Fruit fly (Drosophila melanogaster) whole organism, embryonic: ENCODE results near the gene CG32313.

ENCODE experiments used
- Abd-B ChIP-seq: fragments of 200-800 bp; sonication (Bioruptor generic); optimal IDR thresholded peaks from 2 replicates; lab custom pipeline; 2018; ENCODE audit warnings: missing biosample characterization, mild to moderate bottlenecking, missing genetic modification characterization, moderate library complexity
- Antp ChIP-seq: fragments of 200-800 bp; sonication (Bioruptor generic); optimal IDR thresholded peaks from 3 replicates; lab custom pipeline; 2016; ENCODE audit warnings: missing biosample characterization, missing genetic modification characterization
- Bdp1 ChIP-seq: fragments of 200-800 bp; sonication (Bioruptor generic); optimal IDR thresholded peaks from 3 replicates; lab custom pipeline; 2016; ENCODE audit warnings: missing biosample characterization, missing genetic modification characterization
- Blimp-1 ChIP-seq: fragments of 200-800 bp; sonication (Bioruptor generic); optimal IDR thresholded peaks from 3 replicates; lab custom pipeline; 2018; ENCODE audit warnings: missing biosample characterization, missing genetic modification characterization, mild to moderate bottlenecking, moderate library complexity, missing genetic modification reagents
- BtbVII ChIP-seq: fragments of 200-800 bp; sonication (Bioruptor generic); optimal IDR thresholded peaks from 3 replicates; lab custom pipeline; 2017; ENCODE audit warnings: missing biosample characterization, mild to moderate bottlenecking, missing genetic modification characterization
- CG10209 ChIP-seq: fragments of 200-800 bp; sonication (Bioruptor generic); optimal IDR thresholded peaks from 3 replicates; lab custom pipeline; 2017; ENCODE audit warnings: missing biosample characterization, mild to moderate bottlenecking, missing genetic modification characterization, missing genetic modification reagents
- CG12071 ChIP-seq: fragments of 200-800 bp; sonication (Bioruptor generic); optimal IDR thresholded peaks from 3 replicates; lab custom pipeline; 2018; ENCODE audit warnings: missing biosample characterization, mild to moderate bottlenecking, missing genetic modification characterization
- CG13287 ChIP-seq: fragments of 200-800 bp; sonication (Bioruptor generic); IDR thresholded peaks from 2 replicates; pipeline ENCODE4 v1.3.6; 2022; ENCODE audit warnings: missing biosample characterization, missing genetic modification characterization; ENCODE audit not compliant: partially characterized antibody
- CG13775 ChIP-seq: fragments of 200-800 bp; sonication (Bioruptor generic); optimal IDR thresholded peaks from 3 replicates; lab custom pipeline; 2017; ENCODE audit warnings: missing biosample characterization, mild to moderate bottlenecking, missing genetic modification characterization
- CG14710 ChIP-seq: fragments of 200-800 bp; sonication (Bioruptor generic); optimal IDR thresholded peaks from 3 replicates; lab custom pipeline; 2019; ENCODE audit warnings: missing biosample characterization, mild to moderate bottlenecking, missing genetic modification characterization, moderate library complexity
- CG15479 ChIP-seq: fragments of 200-800 bp; sonication (Bioruptor generic); optimal IDR thresholded peaks from 3 replicates; lab custom pipeline; 2019; ENCODE audit warnings: missing biosample characterization, mild to moderate bottlenecking, missing genetic modification characterization, moderate library complexity
- CG15514 ChIP-seq: fragments of 200-800 bp; sonication (Bioruptor generic); optimal IDR thresholded peaks from 3 replicates; lab custom pipeline; 2017; ENCODE audit warnings: missing biosample characterization, missing genetic modification characterization, mild to moderate bottlenecking, moderate library complexity, missing genetic modification reagents
- CG15601 ChIP-seq: fragments of 200-800 bp; sonication (Bioruptor generic); optimal IDR thresholded peaks from 3 replicates; lab custom pipeline; 2019; ENCODE audit warnings: missing biosample characterization, mild to moderate bottlenecking, missing genetic modification characterization, moderate library complexity
- CG17385 ChIP-seq: fragments of 200-800 bp; sonication (Bioruptor generic); optimal IDR thresholded peaks from 3 replicates; lab custom pipeline; 2018; ENCODE audit warnings: missing biosample characterization, mild to moderate bottlenecking, missing genetic modification characterization
- CG30403 ChIP-seq: fragments of 200-800 bp; sonication (Bioruptor generic); optimal IDR thresholded peaks from 3 replicates; lab custom pipeline; 2016; ENCODE audit warnings: missing biosample characterization, missing genetic modification characterization
- CG3163 ChIP-seq: fragments of 200-800 bp; sonication (Bioruptor generic); optimal IDR thresholded peaks from 3 replicates; lab custom pipeline; 2016; ENCODE audit warnings: missing biosample characterization, missing genetic modification characterization
- CG33213 ChIP-seq: fragments of 200-800 bp; sonication (Bioruptor generic); optimal IDR thresholded peaks from 3 replicates; lab custom pipeline; 2016; ENCODE audit warnings: missing biosample characterization, missing genetic modification characterization
- CG4617 ChIP-seq: fragments of 200-800 bp; sonication (Bioruptor generic); optimal IDR thresholded peaks from 3 replicates; lab custom pipeline; 2016; ENCODE audit warnings: missing biosample characterization, missing genetic modification characterization, borderline replicate concordance
- CG4820 ChIP-seq: fragments of 200-800 bp; sonication (Bioruptor generic); optimal IDR thresholded peaks from 3 replicates; lab custom pipeline; 2016; ENCODE audit warnings: missing biosample characterization, missing genetic modification characterization
- CG7556 ChIP-seq: fragments of 200-800 bp; sonication (Bioruptor generic); optimal IDR thresholded peaks from 2 replicates; lab custom pipeline; 2017; ENCODE audit warnings: missing biosample characterization, mild to moderate bottlenecking, missing genetic modification characterization
- H15 ChIP-seq: fragments of 200-800 bp; sonication (Bioruptor generic); IDR thresholded peaks from 3 replicates; pipeline ENCODE4 v1.3.6; 2022; ENCODE audit warnings: missing biosample characterization, missing genetic modification characterization
- Jarid2 ChIP-seq: fragments of 200-800 bp; sonication (Bioruptor generic); optimal IDR thresholded peaks from 3 replicates; lab custom pipeline; 2017; ENCODE audit warnings: mild to moderate bottlenecking, missing biosample characterization, missing genetic modification reagents, missing genetic modification characterization
- Kr ChIP-seq: fragments of 200-800 bp; sonication (Bioruptor generic); optimal IDR thresholded peaks from 2 replicates; lab custom pipeline; 2017; ENCODE audit warnings: missing biosample characterization, mild to moderate bottlenecking, missing genetic modification characterization
- MESR4 ChIP-seq: fragments of 200-800 bp; sonication (Bioruptor generic); optimal IDR thresholded peaks from 2 replicates; lab custom pipeline; 2018; ENCODE audit warnings: missing biosample characterization, mild to moderate bottlenecking, missing genetic modification characterization, moderate library complexity
- Mad ChIP-seq: fragments of 200-800 bp; sonication (Bioruptor generic); optimal IDR thresholded peaks from 2 replicates; lab custom pipeline; 2016; ENCODE audit warnings: missing biosample characterization, missing genetic modification characterization
- NC2β ChIP-seq: fragments of 200-800 bp; sonication (Bioruptor generic); optimal IDR thresholded peaks from 2 replicates; lab custom pipeline; 2016; ENCODE audit warnings: missing biosample characterization, missing genetic modification characterization
- NFAT ChIP-seq: fragments of 200-800 bp; sonication (Bioruptor generic); IDR thresholded peaks from 2 replicates; pipeline ENCODE4 v1.3.6; 2022; ENCODE audit warnings: missing biosample characterization, missing genetic modification characterization
- Oli ChIP-seq: fragments of 200-800 bp; sonication (Bioruptor generic); optimal IDR thresholded peaks from 2 replicates; lab custom pipeline; 2018; ENCODE audit warnings: missing biosample characterization, mild to moderate bottlenecking, missing genetic modification characterization, moderate library complexity
- Ravus ChIP-seq: fragments of 200-800 bp; sonication (Bioruptor generic); IDR thresholded peaks from 2 replicates; pipeline ENCODE4 v1.3.6; 2022; ENCODE audit warnings: missing biosample characterization, missing genetic modification characterization
- Spps ChIP-seq: fragments of 200-800 bp; sonication (Bioruptor generic); optimal IDR thresholded peaks from 2 replicates; lab custom pipeline; 2018; ENCODE audit warnings: missing biosample characterization, mild to moderate bottlenecking, missing genetic modification characterization
- Xrp1 ChIP-seq: fragments of 200-800 bp; sonication (Bioruptor generic); IDR thresholded peaks from 2 replicates; pipeline ENCODE4 v1.3.6; 2022; ENCODE audit warnings: missing biosample characterization, missing genetic modification characterization
- ab ChIP-seq: fragments of 200-800 bp; sonication (Bioruptor generic); optimal IDR thresholded peaks from 2 replicates; lab custom pipeline; 2016; ENCODE audit warnings: missing biosample characterization, missing genetic modification characterization
- ci ChIP-seq: fragments of 200-800 bp; sonication (Bioruptor generic); IDR thresholded peaks from 3 replicates; pipeline ENCODE4 v1.3.6; 2022; ENCODE audit warnings: missing biosample characterization, missing genetic modification characterization
- fd102C ChIP-seq: fragments of 200-800 bp; sonication (Bioruptor generic); optimal IDR thresholded peaks from 2 replicates; lab custom pipeline; 2018; ENCODE audit warnings: missing biosample characterization, mild to moderate bottlenecking, missing genetic modification characterization, moderate library complexity
- fd64A ChIP-seq: fragments of 200-800 bp; sonication (Bioruptor generic); optimal IDR thresholded peaks from 3 replicates; lab custom pipeline; 2018; ENCODE audit warnings: missing biosample characterization, mild to moderate bottlenecking, missing genetic modification characterization
- gsb ChIP-seq: fragments of 200-800 bp; sonication (Bioruptor generic); IDR thresholded peaks from 2 replicates; pipeline ENCODE4 v1.3.6; 2022; ENCODE audit warnings: missing biosample characterization, missing genetic modification characterization
- gt ChIP-seq: fragments of 200-800 bp; sonication (Bioruptor generic); IDR thresholded peaks from 2 replicates; pipeline ENCODE4 v1.3.6; 2022; ENCODE audit warnings: missing biosample characterization, missing genetic modification characterization
- inv ChIP-seq: fragments of 200-800 bp; sonication (Bioruptor generic); IDR thresholded peaks from 2 replicates; pipeline ENCODE4 v1.3.6; 2022; ENCODE audit warnings: missing biosample characterization, missing genetic modification characterization; ENCODE audit not compliant: partially characterized antibody
- jumu ChIP-seq: fragments of 200-800 bp; sonication (Bioruptor generic); optimal IDR thresholded peaks from 3 replicates; lab custom pipeline; 2016; ENCODE audit warnings: missing biosample characterization, missing genetic modification characterization
- lab ChIP-seq: fragments of 200-800 bp; sonication (Bioruptor generic); optimal IDR thresholded peaks from 3 replicates; lab custom pipeline; 2017; ENCODE audit warnings: missing biosample characterization, missing genetic modification characterization, mild to moderate bottlenecking, moderate library complexity, missing genetic modification reagents
- org-1 ChIP-seq: fragments of 200-800 bp; sonication (Bioruptor generic); optimal IDR thresholded peaks from 2 replicates; lab custom pipeline; 2017; ENCODE audit warnings: missing biosample characterization, missing genetic modification characterization
- pzg ChIP-seq: fragments of 200-800 bp; sonication (Bioruptor generic); optimal IDR thresholded peaks from 3 replicates; lab custom pipeline; 2018; ENCODE audit warnings: missing biosample characterization, mild to moderate bottlenecking, missing genetic modification characterization, moderate library complexity
- ro ChIP-seq: fragments of 200-800 bp; sonication (Bioruptor generic); IDR thresholded peaks from 2 replicates; pipeline ENCODE4 v1.3.6; 2022; ENCODE audit warnings: missing biosample characterization, missing genetic modification characterization
- row ChIP-seq: fragments of 200-800 bp; sonication (Bioruptor generic); IDR thresholded peaks from 3 replicates; pipeline ENCODE4 v1.3.6; 2022; ENCODE audit warnings: missing biosample characterization, missing genetic modification characterization
- sens-2 ChIP-seq: fragments of 200-800 bp; sonication (Bioruptor generic); IDR thresholded peaks from 2 replicates; pipeline ENCODE4 v1.3.6; 2022; ENCODE audit warnings: missing biosample characterization, missing genetic modification characterization
- sisA ChIP-seq: fragments of 200-800 bp; sonication (Bioruptor generic); IDR thresholded peaks from 2 replicates; pipeline ENCODE4 v1.3.6; 2022; ENCODE audit warnings: missing biosample characterization, missing genetic modification characterization
- slbo ChIP-seq: fragments of 200-800 bp; sonication (Bioruptor generic); IDR thresholded peaks from 2 replicates; pipeline ENCODE4 v1.3.6; 2022; ENCODE audit warnings: missing biosample characterization, missing genetic modification characterization
- tgo ChIP-seq: fragments of 200-800 bp; sonication (Bioruptor generic); IDR thresholded peaks from 3 replicates; pipeline ENCODE4 v1.3.6; 2022; ENCODE audit warnings: missing biosample characterization, missing genetic modification characterization
- unpg ChIP-seq: fragments of 200-800 bp; sonication (Bioruptor generic); optimal IDR thresholded peaks from 3 replicates; lab custom pipeline; 2018; ENCODE audit warnings: missing biosample characterization, mild to moderate bottlenecking, missing genetic modification characterization, moderate library complexity
- zfh1 ChIP-seq: fragments of 200-800 bp; sonication (Bioruptor generic); IDR thresholded peaks from 3 replicates; pipeline ENCODE4 v1.3.6; 2022; ENCODE audit warnings: missing biosample characterization, missing genetic modification characterization

The CG32313 gene

DNA sequence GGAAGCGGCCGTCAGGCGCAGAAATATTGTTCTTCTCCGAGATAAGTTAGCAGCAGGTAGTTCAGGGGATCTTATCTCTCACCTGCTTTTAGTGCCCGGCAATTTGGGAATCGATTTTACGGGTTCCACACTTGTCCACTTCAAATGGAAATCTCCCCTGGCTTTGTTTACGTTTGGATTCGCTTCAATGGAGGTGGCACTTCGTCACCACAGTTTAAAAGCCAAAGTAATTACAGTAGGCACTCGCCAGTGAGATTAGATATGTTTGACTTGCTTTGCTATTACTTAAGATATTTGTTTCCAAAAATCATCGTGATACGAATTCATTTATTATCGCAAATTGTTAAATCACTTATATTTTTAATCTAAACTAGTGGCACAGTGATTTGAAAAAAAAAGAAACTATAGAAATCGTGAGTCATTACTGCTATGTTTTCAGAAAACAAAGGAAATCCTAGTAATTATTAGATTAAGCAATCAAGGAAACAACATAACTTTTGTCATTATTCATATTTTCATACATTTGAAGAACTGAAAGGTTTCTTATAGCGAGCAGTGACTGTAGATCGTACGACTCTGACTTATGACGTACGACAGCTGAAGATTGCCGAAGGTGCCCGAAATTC lies 2.9 kb upstream of the CG32313 start (continued):
- TF ChIP-seq CG15601 (tag; lab: Kevin White, UChicago) (no peak), row (GFP tag; lab: Robert Waterston, UW) (peak; percentile 78), Xrp1 (GFP tag; lab: Robert Waterston, UW) (peak; percentile 46; the same call in 1 of the 2 replicates), CG12071 (GFP tag; lab: Kevin White, UChicago) (no peak), Blimp-1 (GFP tag; lab: Kevin White, UChicago) (peak; percentile 27), Bdp1 (GFP tag; lab: Kevin White, UChicago) (no peak), H15 (GFP tag; lab: Robert Waterston, UW) (no peak), ro (GFP tag; lab: Robert Waterston, UW) (no peak), CG13287 (GFP tag; lab: Robert Waterston, UW) (no peak), ab (no peak), lab (peak; percentile 81), CG13775 (GFP tag; lab: Kevin White, UChicago) (peak; percentile 42), BtbVII (GFP tag; lab: Kevin White, UChicago) (peak; percentile 71), CG4617 (GFP tag; lab: Kevin White, UChicago) (no peak), fd64A (GFP tag; lab: Kevin White, UChicago) (no peak), fd102C (GFP tag; lab: Kevin White, UChicago) (no peak), gt (GFP tag; lab: Robert Waterston, UW) (no peak), NC2β (GFP tag; lab: Kevin White, UChicago) (no peak), CG4820 (GFP tag; lab: Kevin White, UChicago) (peak; percentile 37), Abd-B (GFP tag; lab: Kevin White, UChicago) (peak; percentile 2), CG15514 (GFP tag; lab: Kevin White, UChicago) (peak; percentile 48), tgo (GFP tag; lab: Robert Waterston, UW) (peak; percentile 45; the same call in 1 of the 3 replicates), slbo (peak; percentile 73), CG15479 (no peak), gsb (GFP tag; lab: Robert Waterston, UW) (0 out of 2 replicates have a peak, but pooled peaks have one; percentile 5), CG3163 (no peak), inv (no peak), Mad (GFP tag; lab: Kevin White, UChicago) (no peak), MESR4 (no peak), zfh1 (GFP tag; lab: Robert Waterston, UW) (no peak), org-1 (GFP tag; lab: Kevin White, UChicago) (peak; percentile 31), CG10209 (GFP tag; lab: Kevin White, UChicago) (peak; percentile 65), sens-2 (GFP tag; lab: Robert Waterston, UW) (no peak), CG7556 (GFP tag; lab: Kevin White, UChicago) (peak; percentile 75), pzg (no peak), CG14710 (peak; percentile 24), Spps (tag; lab: Kevin White, UChicago) (no peak), Jarid2 (GFP tag; lab: Kevin White, UChicago) (no peak), Ravus (0 out of 2 replicates have a peak, but pooled peaks have one; percentile 0), Oli (tag; lab: Kevin White, UChicago) (peak; percentile 66), sisA (GFP tag; lab: Robert Waterston, UW) (no peak), CG17385 (GFP tag; lab: Kevin White, UChicago) (peak; percentile 70), ci (GFP tag; lab: Robert Waterston, UW) (no peak), Antp (peak; percentile 16), jumu (GFP tag; lab: Kevin White, UChicago) (no peak), CG30403 (GFP tag; lab: Kevin White, UChicago) (peak; percentile 80), NFAT (GFP tag; lab: Robert Waterston, UW) (peak; percentile 10; the same call in 1 of the 2 replicates), CG33213 (GFP tag; lab: Kevin White, UChicago) (no peak), unpg (GFP tag; lab: Kevin White, UChicago) (peak; percentile 50), Kr (GFP tag; lab: Kevin White, UChicago) (no peak)
